Fruit fly (Drosophila melanogaster) S2 (cell line): ENCODE data around the gene CG33635.

Source experiments
- CG8478 ChIP-seq: fragments of >200 bp; optimal IDR thresholded peaks from 2 replicates; lab custom pipeline; 2018
- CTCF ChIP-seq, 2 experiments: fragments of >200 bp; optimal IDR thresholded peaks; 2 replicates each; lab custom pipeline; 2018

dm6 chr2L:155215-155712, 3.2 kb downstream of the CG33635 start, which contains the start of gene Pus10:
- TF ChIP-seq CG8478 (no peak), CTCF (optimal IDR thresholded peaks at IDR 0.05; lab: Kevin White, UChicago) (no peak)
